Worm (Caenorhabditis elegans) whole organism, L4/young adult: ENCODE results near the gene fbxb-112.
"Not testable (repeated sequence)": the region's sequence is repeated elsewhere in the genome, so short reads cannot be mapped to it uniquely, and the experiment has no call there.

ENCODE experiments used
- W03F9.2 ChIP-seq: fragments of 150-350 bp; optimal IDR thresholded peaks from 2 replicates; lab custom pipeline; 2014; ENCODE audit warnings: missing biosample characterization, missing genetic modification characterization
- dao-5 ChIP-seq: sonication (generic microtip); optimal IDR thresholded peaks from 2 replicates; lab custom pipeline; 2016; ENCODE audit warnings: missing genotype, missing genetic modification characterization, moderate library complexity, missing compliant biosample characterization
- him-1 ChIP-seq: sonication (generic microtip); optimal IDR thresholded peaks from 2 replicates; lab custom pipeline; 2016; ENCODE audit warnings: missing genotype, missing genetic modification reagents, missing genetic modification characterization, missing compliant biosample characterization

Gene fbxb-112

DNA sequence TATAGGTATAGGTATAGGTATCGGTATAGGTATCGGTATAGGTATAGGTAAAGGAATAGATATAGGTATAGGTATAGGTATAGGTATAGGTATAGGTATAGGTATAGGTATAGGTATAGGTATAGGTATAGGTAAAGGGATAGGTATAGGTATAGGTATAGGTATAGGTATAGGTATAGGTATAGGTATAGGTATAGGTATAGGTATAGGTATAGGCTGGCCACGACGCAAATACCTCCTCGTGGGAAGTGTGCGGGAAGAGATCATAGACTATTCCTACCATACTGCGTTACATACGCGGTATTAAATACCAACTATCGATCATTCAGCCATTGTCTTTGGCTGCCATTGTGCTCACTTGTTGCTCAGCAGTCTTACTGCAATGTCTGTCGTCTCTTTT is at the start of gene fbxb-112:
fbxb-112 (plus strand) TSS at position 301 of the 400 bp plus-strand sequence.
- TF ChIP-seq dao-5, him-1, W03F9.2 (tag; lab: Kevin White, UChicago): not testable (repeated sequence)

DNA sequence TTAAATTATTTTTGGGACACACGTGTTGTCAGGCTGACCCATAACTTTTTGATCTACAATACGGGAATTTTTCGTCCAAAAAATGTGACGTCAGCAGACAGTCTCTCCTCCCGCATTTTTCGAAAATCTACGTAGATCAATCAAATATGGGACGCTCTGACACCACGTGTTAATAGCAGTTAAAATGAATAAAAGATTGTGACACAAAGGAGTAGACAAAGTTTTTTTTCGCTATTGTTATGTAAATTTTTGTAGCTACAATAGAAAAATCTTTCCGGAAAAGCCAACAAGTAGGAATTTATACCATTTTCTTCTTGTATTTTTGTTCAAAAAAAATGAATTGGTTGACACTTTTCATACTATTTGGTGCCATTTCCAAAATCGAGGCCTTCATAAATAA is 49.5 kb upstream of the fbxb-112 start, which contains the start of gene C16C8.27:
C16C8.27 (plus strand) TSS at position 301 of the 400 bp plus-strand sequence.
- TF ChIP-seq dao-5 (tag; lab: Kevin White, UChicago) (no peak), him-1 (tag; lab: Kevin White, UChicago) (no peak), W03F9.2 (tag; lab: Kevin White, UChicago) (no peak)

DNA sequence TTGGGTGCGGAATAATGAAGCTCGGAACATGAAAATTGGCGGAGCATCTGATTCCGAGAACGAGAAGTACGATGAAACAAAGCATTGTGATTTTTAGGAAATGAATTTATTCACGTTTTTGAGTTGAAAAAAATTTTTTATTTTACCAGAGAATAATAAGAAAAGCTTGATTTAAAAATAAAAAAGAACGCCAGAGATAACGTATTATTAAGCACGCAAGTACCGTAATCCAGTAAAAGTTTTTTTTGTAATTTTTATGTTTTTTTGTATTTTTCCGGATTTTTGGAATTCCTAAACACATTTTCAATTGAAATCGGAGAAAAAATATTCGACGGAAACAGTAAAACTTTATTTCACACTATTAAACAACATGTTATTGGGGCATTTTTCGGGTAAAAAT is 47.7 kb upstream of the fbxb-112 start, which contains the start of gene C16C8.22:
C16C8.22 (minus strand) TSS at position 101 of the 400 bp plus-strand sequence.
- TF ChIP-seq him-1 (tag; lab: Kevin White, UChicago): no peak
- no peak for TF ChIP-seq dao-5 (tag; lab: Kevin White, UChicago)
- no peak for TF ChIP-seq W03F9.2 (tag; lab: Kevin White, UChicago)

DNA sequence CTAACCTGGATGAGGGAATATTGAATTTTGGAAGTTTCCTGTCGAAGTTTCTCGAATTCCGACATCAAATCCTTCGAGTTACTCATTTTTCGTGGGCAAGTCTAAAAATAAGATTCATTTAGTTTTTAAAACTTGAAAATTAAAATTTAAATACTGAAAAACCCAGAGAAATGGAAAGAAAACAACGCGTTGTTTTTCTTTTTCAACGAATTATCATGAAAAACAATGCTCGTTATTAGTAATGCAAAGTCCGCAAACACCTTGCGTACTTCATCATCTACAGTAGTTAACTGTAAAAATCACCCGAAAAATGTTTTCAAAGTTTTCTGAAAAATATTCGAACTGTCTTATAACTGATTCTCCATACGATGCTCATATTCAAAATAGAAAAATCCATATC is 46.6 kb upstream of the fbxb-112 start, which contains the start of gene C16C8.4:
C16C8.4 (minus strand) TSS at position 101 of the 400 bp plus-strand sequence.
- TF ChIP-seq him-1 (tag; lab: Kevin White, UChicago): no peak
- TF ChIP-seq dao-5 (tag; lab: Kevin White, UChicago): no peak
- no peak for TF ChIP-seq W03F9.2 (tag; lab: Kevin White, UChicago)

DNA sequence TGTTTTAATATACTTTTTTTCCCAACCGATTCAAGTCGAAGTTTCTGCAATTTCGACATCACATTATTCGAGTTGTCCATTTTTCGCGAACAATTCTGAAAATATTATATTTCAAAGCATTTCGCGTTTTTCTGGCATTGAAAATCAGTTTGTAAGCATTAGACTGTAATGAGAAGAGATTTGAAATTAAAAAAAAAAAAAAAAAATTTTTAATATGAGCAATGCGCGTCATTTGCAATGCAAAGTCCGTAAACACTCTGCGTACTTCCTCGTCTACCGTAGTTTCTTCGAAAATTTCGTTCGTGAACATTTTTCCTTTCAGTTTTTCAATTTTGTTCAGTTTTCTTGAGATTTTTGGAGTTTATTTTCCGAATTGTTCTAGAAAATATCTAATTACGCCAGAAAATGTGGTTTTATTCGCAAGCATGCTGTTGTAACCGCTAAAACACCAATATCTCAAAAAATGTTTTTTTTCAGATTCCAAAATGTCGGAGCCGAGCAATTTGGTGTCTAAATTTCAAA is 45.6 kb upstream of the fbxb-112 start, which contains the start of the genes C16C8.5 and C16C8.16:
C16C8.5 (minus strand) TSS at position 101 of the 522 bp plus-strand sequence.
C16C8.16 (plus strand) TSS at position 472 of the 522 bp plus-strand sequence.
- TF ChIP-seq him-1 (tag; lab: Kevin White, UChicago) (no peak), dao-5 (tag; lab: Kevin White, UChicago) (no peak), W03F9.2 (tag; lab: Kevin White, UChicago) (no peak)

DNA sequence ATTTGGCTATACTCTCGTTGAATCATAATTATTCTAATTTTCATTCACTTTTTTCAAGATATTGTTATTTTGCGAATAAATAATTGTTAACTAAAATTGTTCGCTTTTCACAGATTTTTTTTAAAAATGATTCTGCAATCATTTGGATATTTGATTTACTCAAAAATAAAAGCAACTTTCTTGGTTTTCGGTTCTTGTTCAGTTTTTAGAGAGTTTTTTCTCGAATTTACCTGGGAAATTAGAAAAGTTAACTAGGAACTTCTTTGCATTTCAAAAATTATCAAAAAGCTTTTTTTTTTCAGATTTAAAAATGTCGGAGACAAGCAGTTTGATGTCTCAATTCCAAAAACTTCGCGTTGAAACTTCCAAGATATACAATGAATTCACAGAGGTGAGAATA is 44.2 kb upstream of the fbxb-112 start, which contains the start of the genes C16C8.20 and gldi-6:
C16C8.20 (plus strand) TSS at position 301 of the 400 bp plus-strand sequence.
gldi-6 (plus strand) TSS at position 301 of the 400 bp plus-strand sequence.
- TF ChIP-seq dao-5 (tag; lab: Kevin White, UChicago): no peak
- no peak for TF ChIP-seq him-1 (tag; lab: Kevin White, UChicago)
- TF ChIP-seq W03F9.2 (tag; lab: Kevin White, UChicago): no peak

DNA sequence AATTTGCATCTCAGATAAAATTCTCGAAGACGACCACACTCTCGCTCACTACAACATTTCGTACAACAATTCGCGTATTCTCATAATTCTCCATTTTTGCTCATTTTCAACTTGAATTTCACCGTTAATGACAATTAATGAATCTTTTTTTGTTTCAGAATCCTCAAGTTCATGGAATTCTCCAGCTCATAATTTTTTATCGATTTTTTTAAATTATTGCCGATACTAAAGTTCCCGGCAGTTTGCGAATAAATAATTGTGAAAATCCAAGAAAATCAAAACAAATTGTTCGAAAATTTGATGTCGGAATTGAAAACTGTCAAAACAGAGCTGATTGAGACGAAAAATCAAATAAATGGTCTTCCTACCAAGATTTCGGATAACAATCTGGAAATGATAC is 43.0 kb upstream of the fbxb-112 start, which contains the start of gene C16C8.21:
C16C8.21 (plus strand) TSS at position 301 of the 400 bp plus-strand sequence.
- no peak for TF ChIP-seq him-1 (tag; lab: Kevin White, UChicago)
- TF ChIP-seq dao-5 (tag; lab: Kevin White, UChicago): no peak
- TF ChIP-seq W03F9.2 (tag; lab: Kevin White, UChicago): no peak

DNA sequence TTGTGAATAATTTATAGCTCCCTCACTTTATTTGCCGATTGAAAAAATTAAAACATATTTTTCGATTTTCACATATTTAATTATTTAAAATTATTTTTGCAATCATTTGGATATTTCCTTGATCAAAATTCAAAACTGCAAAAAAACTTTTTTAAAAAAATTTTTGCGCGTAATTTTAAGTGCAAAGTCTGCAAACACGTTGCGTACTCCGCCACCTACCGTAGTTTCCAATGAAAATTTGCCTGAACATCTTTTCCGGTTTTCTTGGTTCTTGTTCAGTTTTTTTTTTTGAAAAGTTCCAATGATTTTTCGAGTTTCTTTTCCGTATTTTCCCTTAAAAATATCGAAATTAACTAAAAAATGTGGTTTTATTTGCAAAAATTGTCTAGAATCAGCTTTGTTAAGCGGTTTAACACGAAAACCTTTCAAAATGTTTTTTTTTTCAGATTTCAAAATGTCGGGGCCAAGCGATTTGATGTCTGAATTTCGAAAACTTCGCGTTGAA is 42.1 kb upstream of the fbxb-112 start, which contains the start of gene C16C8.25:
C16C8.25 (plus strand) TSS at position 455 of the 505 bp plus-strand sequence.
- TF ChIP-seq him-1 (tag; lab: Kevin White, UChicago) (no peak), dao-5 (tag; lab: Kevin White, UChicago) (no peak), W03F9.2 (tag; lab: Kevin White, UChicago) (no peak)

DNA sequence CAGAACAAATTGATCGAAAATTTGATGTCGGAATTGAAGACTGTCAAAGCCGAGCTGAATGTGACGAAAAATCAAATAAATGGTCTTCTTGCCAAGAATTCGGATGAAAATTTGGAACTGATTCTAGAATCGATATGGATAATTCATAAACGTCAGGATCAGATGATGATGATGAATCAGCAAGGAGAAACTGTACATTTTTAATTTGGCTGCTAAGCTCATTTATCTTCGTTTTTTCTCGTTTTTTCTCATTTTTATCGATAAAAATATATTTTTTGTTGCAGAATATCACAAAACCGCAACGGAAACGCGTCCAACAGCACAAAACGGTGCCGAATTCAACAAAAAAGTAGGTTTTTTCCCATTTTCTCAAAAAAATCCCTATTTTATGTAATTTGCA is 41.4 kb upstream of the fbxb-112 start, which contains the start of gene C16C8.14:
C16C8.14 (plus strand) TSS at position 301 of the 400 bp plus-strand sequence.
- TF ChIP-seq him-1, dao-5, W03F9.2 (tag; lab: Kevin White, UChicago): not testable (repeated sequence)

DNA sequence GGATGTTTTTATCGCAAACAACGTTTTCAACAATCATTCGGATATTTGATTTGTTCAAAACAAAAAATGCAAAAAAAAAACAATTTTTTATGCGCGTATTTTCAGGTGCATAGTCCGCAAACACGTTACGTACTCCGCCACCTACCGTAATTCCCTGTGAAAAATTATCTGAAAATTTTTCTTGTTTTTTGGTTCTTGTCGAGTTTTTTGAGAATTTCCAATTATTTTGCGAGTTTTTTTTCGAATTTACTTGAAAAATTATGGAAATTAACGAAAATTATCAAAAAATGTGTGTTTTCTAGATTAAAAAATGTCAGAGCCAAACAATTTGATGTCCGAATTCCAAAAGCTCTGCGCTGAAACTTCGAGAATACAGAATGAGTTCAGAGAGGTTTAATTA is 38.5 kb upstream of the fbxb-112 start, which contains the start of gene C16C8.12:
C16C8.12 (plus strand) TSS at position 301 of the 400 bp plus-strand sequence.
- TF ChIP-seq W03F9.2 (tag; lab: Kevin White, UChicago): no peak
- TF ChIP-seq him-1 (tag; lab: Kevin White, UChicago): no peak
- no peak for TF ChIP-seq dao-5 (tag; lab: Kevin White, UChicago)

DNA sequence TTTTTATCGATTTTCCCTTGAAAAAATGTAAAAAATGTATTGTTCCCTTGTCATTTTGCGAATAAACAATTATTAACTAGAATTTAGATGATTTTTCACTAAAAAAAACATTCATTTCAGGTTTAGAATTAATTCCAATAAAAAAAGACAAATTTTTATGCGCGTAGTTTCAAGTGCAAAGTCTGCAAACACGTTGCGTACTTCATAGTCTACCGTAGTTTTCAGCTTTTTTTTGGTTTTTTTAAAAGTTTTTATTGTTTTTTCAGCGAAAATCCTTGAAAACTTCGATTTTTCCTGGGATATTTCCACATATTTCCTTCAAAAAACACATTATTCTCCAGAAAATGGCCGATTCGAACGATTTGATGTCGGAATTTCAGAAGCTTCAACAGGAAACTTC is 37.4 kb upstream of the fbxb-112 start, which contains the start of gene C16C8.11:
C16C8.11 (plus strand) TSS at position 188 of the 400 bp plus-strand sequence.
- TF ChIP-seq him-1 (tag; lab: Kevin White, UChicago) (no peak), W03F9.2 (tag; lab: Kevin White, UChicago) (no peak), dao-5 (tag; lab: Kevin White, UChicago) (no peak)

DNA sequence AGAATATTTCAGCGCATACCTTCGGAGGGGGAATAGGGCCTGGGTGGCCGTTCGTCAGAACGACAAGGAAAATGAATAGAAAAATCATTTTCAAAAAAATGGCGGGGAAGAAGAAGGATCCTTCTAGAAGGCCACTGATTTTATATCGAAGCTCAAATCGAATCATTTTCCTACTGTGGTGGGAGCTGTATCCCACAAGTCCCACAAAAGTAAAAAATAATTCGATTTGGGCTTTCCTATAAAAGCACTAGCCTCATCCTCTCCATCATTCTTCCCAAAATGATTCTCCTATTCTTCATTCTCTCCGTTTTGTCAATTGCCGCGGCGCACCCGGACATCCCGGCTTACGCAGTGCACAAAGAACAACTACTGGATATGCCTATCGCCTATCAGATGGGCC is 32.7 kb upstream of the fbxb-112 start, which contains the start of the genes C16C8.26 and C16C8.19:
C16C8.26 (minus strand) TSS at position 101 of the 400 bp plus-strand sequence.
C16C8.19 (plus strand) TSS at position 279 of the 400 bp plus-strand sequence.
- no peak for TF ChIP-seq W03F9.2 (tag; lab: Kevin White, UChicago)
- no peak for TF ChIP-seq him-1 (tag; lab: Kevin White, UChicago)
- no peak for TF ChIP-seq dao-5 (tag; lab: Kevin White, UChicago)

DNA sequence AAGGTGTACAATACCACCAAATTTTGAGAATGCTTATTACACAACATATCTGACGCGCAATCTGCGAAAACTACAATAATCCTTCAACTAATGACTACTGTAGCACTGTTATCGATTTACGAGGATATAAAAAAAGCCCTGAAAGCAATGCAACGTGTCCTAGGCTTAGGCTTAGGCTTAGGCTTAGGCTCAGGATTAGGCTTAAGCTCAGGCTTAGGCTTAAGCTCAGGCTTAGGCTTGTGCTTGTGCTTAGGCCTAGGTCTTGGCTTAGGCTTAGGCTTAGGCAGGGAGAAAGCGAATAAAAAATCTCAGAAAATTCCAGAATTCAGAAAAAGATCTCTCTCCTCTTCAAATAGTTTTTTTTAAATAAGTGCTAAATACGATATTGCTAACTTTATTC is 31.7 kb upstream of the fbxb-112 start:
- TF ChIP-seq W03F9.2 (tag; lab: Kevin White, UChicago) (no peak), dao-5 (tag; lab: Kevin White, UChicago) (no peak), him-1 (tag; lab: Kevin White, UChicago) (no peak)
